Fruit fly (Drosophila melanogaster): ENCODE results near the gene shtd.

shtd gene

DNA sequence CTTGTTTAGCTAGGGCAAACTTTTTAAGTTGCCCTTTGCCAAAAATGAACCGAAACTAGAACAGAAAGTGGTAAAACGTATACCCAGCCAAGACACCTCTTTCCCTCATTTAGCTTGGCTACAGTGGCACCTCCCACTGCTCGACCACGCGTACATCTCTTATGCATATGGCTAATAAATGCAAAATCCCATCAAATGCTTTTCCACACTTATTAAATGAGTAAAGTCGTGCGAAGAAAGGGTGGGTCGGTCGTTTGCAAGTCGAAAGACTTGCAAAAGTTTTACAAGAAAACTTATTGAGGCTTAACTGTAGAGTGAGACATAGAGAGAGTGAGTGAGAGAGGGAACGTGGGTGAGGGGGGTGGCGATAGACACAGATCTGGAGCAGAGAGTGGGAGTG, 55.4 kb downstream of the shtd start:
- TF ChIP-seq CG8478 (optimal IDR thresholded peaks at IDR 0.05), result no peak
- TF ChIP-seq CTCF (optimal IDR thresholded peaks at IDR 0.05), result no peak
